Worm (Caenorhabditis elegans): ENCODE measurements around the gene col-84.

col-84 gene

DNA sequence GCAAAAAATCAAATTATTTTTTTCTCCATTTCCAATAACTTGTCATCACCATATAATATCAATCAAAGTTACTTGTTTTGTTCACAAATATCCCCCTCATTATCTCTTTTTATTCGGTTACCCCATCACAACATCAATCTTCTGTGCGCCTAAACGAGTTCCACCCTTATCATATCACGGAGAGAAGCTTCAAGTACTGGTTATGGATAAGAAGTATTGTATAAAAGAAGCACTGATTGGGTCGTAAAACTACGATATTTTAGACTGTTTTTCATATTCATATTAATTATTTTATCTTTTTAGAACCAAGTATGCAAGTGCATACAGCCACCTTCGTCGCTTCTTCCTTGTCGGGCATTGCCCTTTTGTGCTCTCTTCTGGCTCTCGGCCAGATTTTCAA, at the start of gene col-84:
TSS of gene col-84 (plus strand) at position 301 of the 400 bp plus-strand sequence.
- TF ChIP-seq nhr-111 (GFP tag; optimal IDR thresholded peaks at IDR 0.05) (no peak), madf-9 (GFP tag; conservative IDR thresholded peaks at IDR 0.05) (no peak), pqm-1 (tag; optimal IDR thresholded peaks at IDR 0.05) (no peak)

DNA sequence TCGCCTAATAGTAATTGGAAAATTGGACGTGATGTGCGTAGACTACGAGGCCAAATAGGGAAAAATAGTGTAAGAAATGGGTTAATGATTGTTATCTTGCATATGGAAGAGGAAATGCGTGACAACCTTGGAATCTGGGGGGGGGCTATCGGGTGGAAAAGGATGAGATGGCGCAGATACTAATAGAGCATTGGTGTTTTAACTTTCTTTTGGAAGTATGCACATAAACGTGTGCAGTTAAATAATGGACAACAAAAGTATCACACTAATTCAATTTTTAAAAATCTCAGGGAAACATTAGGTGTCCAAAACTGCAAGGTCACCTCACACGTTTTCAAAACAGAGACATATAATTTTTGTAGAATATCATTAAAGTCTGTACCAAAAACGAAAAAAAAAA, 48.5 kb upstream of the col-84 start, which contains the start of gene Y6D1A.2:
TSS of gene Y6D1A.2 (minus strand) at position 101 of the 400 bp plus-strand sequence.
- TF ChIP-seq lin-13 (GFP tag; optimal IDR thresholded peaks at IDR 0.05): no peak

DNA sequence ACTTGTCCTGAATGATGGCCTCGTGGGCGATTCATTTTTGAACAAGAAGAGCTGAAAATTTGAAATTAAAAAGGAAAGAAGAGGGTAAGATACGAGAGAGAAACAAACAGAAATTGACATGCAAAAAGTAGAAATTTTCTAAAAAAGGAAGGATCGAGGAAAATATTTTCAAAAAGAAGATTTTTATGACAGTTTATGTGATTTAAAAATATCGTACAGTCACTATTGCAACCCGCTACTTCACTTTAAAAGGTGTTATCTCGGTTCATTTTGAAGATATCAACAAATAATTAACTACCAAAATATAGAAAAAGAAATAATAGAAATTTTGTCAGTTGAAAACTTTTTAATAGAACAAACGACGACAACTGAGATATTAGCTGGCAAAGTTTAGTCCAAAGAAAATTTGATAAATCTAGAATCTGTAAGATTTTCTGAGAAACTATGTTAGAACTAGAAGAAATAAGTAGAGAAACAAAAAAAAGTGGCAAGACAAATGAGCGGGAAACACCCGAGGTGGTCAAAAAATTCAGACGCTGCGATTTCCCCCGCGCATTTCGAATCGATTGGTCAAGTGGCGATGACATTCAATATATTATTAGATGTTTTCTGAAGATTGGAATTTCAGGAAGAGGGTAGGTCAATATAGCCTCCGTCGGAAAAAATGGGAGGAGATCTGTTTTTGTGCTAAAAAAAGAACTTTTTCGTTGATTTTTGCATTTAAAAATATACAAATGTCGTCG, 44.6 kb upstream of the col-84 start, which contains the start of gene Y6D1A.1:
TSS of gene Y6D1A.1 (minus strand) at position 51 of the 743 bp plus-strand sequence.
- TF ChIP-seq zip-11 (GFP tag; IDR thresholded peaks at IDR 0.05) (no peak), unc-62 (GFP tag; optimal IDR thresholded peaks at IDR 0.05 in 1 of 2) (peak in 1 of 2 experiments; percentile 55), unc-62 (tag; optimal IDR thresholded peaks at IDR 0.05) (no peak)

DNA sequence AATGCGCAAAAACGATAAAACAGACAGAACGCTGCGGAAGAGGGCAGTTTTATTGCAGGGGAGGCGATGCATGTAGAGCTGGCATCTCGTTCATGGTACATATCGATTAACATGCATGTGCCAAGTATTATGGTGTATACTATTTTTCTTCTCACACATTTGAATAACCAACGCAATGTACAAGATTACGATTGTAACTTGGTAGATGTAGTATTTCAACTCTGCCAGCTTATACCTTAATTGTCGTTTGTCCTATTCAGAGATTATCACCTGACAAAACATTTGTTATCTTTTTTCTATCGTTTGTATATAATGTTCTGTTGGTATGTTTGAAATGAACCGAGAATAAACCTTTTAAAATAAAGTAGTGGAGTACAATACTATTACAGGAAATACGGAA, 38.4 kb upstream of the col-84 start, which contains the start of gene pes-5:
TSS of gene pes-5 (minus strand) at position 101 of the 400 bp plus-strand sequence.
- TF ChIP-seq ama-1 (optimal IDR thresholded peaks at IDR 0.05) (no peak), sdz-12 (GFP tag; optimal IDR thresholded peaks at IDR 0.05) (no peak)

DNA sequence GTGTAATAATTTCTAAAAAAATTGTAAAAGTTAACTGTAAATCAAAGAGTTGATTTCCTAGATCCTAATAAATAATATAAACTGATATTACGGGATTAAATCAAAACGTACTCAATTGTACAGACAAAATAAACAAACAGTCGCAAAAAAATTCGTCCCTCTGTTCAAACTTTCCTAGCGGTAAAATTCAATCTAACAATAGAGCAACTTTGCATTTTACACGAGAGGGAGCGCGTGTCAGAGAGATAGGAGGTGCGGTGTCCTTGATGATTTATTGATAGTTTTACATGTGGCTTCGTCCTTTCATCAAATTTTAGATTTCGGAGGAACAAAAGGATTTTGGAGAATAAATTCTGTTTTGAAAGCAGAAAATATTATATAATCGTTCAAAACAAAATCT, 37.7 kb upstream of the col-84 start:
- peak; percentile 82 for TF ChIP-seq mxl-3 (GFP tag; optimal IDR thresholded peaks at IDR 0.05)
- no peak for TF ChIP-seq T26A8.4 (GFP tag; IDR thresholded peaks at IDR 0.05)
- TF ChIP-seq pha-4 (GFP tag; IDR thresholded peaks at IDR 0.05): no peak
- TF ChIP-seq pha-4 (tag; optimal IDR thresholded peaks at IDR 0.05): peak; percentile 70
- no peak for TF ChIP-seq jun-1 (tag; optimal IDR thresholded peaks at IDR 0.05)
- TF ChIP-seq attf-4 (tag; optimal IDR thresholded peaks at IDR 0.05): no peak
- TF ChIP-seq ztf-11 (tag; optimal IDR thresholded peaks at IDR 0.05): no peak
- no peak for TF ChIP-seq ztf-7 (tag; optimal IDR thresholded peaks at IDR 0.05)
- peak; percentile 18 for TF ChIP-seq hlh-11 (tag; optimal IDR thresholded peaks at IDR 0.05)
- no peak for TF ChIP-seq php-3 (GFP tag; IDR thresholded peaks at IDR 0.05)
- no peak for TF ChIP-seq lin-38 (GFP tag; IDR thresholded peaks at IDR 0.05)
- TF ChIP-seq skn-1 (tag; optimal IDR thresholded peaks at IDR 0.05): no peak
- no peak for TF ChIP-seq nhr-111 (GFP tag; optimal IDR thresholded peaks at IDR 0.05)
- no peak for TF ChIP-seq duxl-1 (tag; optimal IDR thresholded peaks at IDR 0.05; ENCODE audit: poor library complexity)
- TF ChIP-seq vab-7 (GFP tag; IDR thresholded peaks at IDR 0.05): no peak
- TF ChIP-seq nhr-28 (tag; optimal IDR thresholded peaks at IDR 0.05): peak; percentile 46
- no peak for TF ChIP-seq madf-5 (GFP tag; IDR thresholded peaks at IDR 0.05)
- no peak for TF ChIP-seq arid-1 (GFP tag; conservative IDR thresholded peaks at IDR 0.05)
- no peak for TF ChIP-seq set-16 (GFP tag; IDR thresholded peaks at IDR 0.05)
- no peak for TF ChIP-seq F26F4.8 (GFP tag; conservative IDR thresholded peaks at IDR 0.05)
- no peak for TF ChIP-seq snpc-1.2 (GFP tag; IDR thresholded peaks at IDR 0.05)
- peak; percentile 25 for TF ChIP-seq dpl-1 (GFP tag; optimal IDR thresholded peaks at IDR 0.05)
- no peak for TF ChIP-seq mxl-2 (GFP tag; conservative IDR thresholded peaks at IDR 0.05)
- TF ChIP-seq nhr-41 (GFP tag; IDR thresholded peaks at IDR 0.05): no peak
- TF ChIP-seq madf-9 (GFP tag; conservative IDR thresholded peaks at IDR 0.05): no peak
- no peak for TF ChIP-seq ceh-32 (tag; optimal IDR thresholded peaks at IDR 0.05; ENCODE audit: poor library complexity)
- no peak for TF ChIP-seq F37D6.2 (tag; optimal IDR thresholded peaks at IDR 0.05)
- TF ChIP-seq saeg-2 (GFP tag; IDR thresholded peaks at IDR 0.05): no peak
- no peak for TF ChIP-seq ceh-82 (tag; optimal IDR thresholded peaks at IDR 0.05)
- TF ChIP-seq ZK546.5 (tag; optimal IDR thresholded peaks at IDR 0.05): no peak
- no peak for TF ChIP-seq snpc-4 (tag; optimal IDR thresholded peaks at IDR 0.05)
- no peak for TF ChIP-seq ces-1 (GFP tag; optimal IDR thresholded peaks at IDR 0.05)
- no peak for TF ChIP-seq unc-39 (tag; optimal IDR thresholded peaks at IDR 0.05)
- no peak for TF ChIP-seq lin-13 (GFP tag; optimal IDR thresholded peaks at IDR 0.05)
- no peak for TF ChIP-seq Y48G9A.11 (GFP tag; IDR thresholded peaks at IDR 0.05)
- TF ChIP-seq lin-15B (tag; optimal IDR thresholded peaks at IDR 0.05): no peak
- TF ChIP-seq mep-1 (tag; optimal IDR thresholded peaks at IDR 0.05): no peak
- TF ChIP-seq aha-1 (tag): no peak

All from whole organism, L4 larva.